Worm (Caenorhabditis elegans) whole organism, L4 larva: ENCODE measurements around the gene T21E8.6.

Experiments
- aha-1 ChIP-seq: fragments of 150-350 bp; peaks from one replicate; lab custom pipeline; 2014; ENCODE audit warnings: missing biosample characterization, missing genetic modification characterization
- ceh-32 ChIP-seq: sonication (generic microtip); optimal IDR thresholded peaks from 2 replicates; lab custom pipeline; 2016; ENCODE audit warnings: mild to moderate bottlenecking, missing genetic modification characterization, missing compliant biosample characterization; ENCODE audit not compliant: poor library complexity
- ces-1 ChIP-seq: fragments of 150-350 bp; sonication (generic microtip); optimal IDR thresholded peaks from 4 replicates; lab custom pipeline; 2014; ENCODE audit warnings: missing biosample characterization, missing genetic modification reagents, missing genetic modification characterization
- ctbp-1 ChIP-seq: fragments of 200-800 bp; sonication (Bioruptor generic); IDR thresholded peaks from 2 replicates; pipeline ENCODE4 v1.3.6; 2022; ENCODE audit warnings: missing genetic modification reagents, missing genetic modification characterization, missing compliant biosample characterization
- daf-12 ChIP-seq: fragments of 150-350 bp; optimal IDR thresholded peaks from 2 replicates; lab custom pipeline; 2014; ENCODE audit warnings: missing biosample characterization, missing genetic modification reagents, missing genetic modification characterization
- daf-16 ChIP-seq, 3 experiments: sonication (generic microtip); optimal IDR thresholded peaks; 2 replicates each; lab custom pipeline; 2016 to 2017; ENCODE audit warnings: missing genetic modification characterization in 3 of 3, missing genetic modification reagents in 3 of 3, mild to moderate bottlenecking in 2 of 3, missing compliant biosample characterization in 2 of 3, missing biosample characterization in 1 of 3, moderate library complexity in 1 of 3
- daf-19 ChIP-seq: fragments of 200-800 bp; sonication (Bioruptor generic); conservative IDR thresholded peaks from 2 replicates; pipeline ENCODE4 v1.3.6; 2022; ENCODE audit warnings: missing genetic modification characterization, missing compliant biosample characterization
- duxl-1 ChIP-seq: sonication (generic microtip); optimal IDR thresholded peaks from 2 replicates; lab custom pipeline; 2016; ENCODE audit warnings: mild to moderate bottlenecking, missing genetic modification characterization, moderate library complexity, missing compliant biosample characterization; ENCODE audit not compliant: poor library complexity
- dve-1 ChIP-seq: sonication (generic microtip); optimal IDR thresholded peaks from 2 replicates; lab custom pipeline; 2017; ENCODE audit warnings: antibody characterized with exemption, mild to moderate bottlenecking, missing genetic modification characterization, missing compliant biosample characterization; ENCODE audit not compliant: insufficient read depth
- egl-43 ChIP-seq: fragments of 200-800 bp; sonication (Bioruptor generic); IDR thresholded peaks from 2 replicates; pipeline ENCODE4 v1.3.6; 2022; ENCODE audit warnings: missing genetic modification reagents, missing genetic modification characterization, missing compliant biosample characterization
- fkh-10 ChIP-seq: fragments of 150-350 bp; optimal IDR thresholded peaks from 2 replicates; lab custom pipeline; 2014; ENCODE audit warnings: missing biosample characterization, missing genetic modification reagents, missing genetic modification characterization
- fos-1 ChIP-seq: fragments of 150-350 bp; optimal IDR thresholded peaks from 2 replicates; lab custom pipeline; 2014; ENCODE audit warnings: missing biosample characterization, missing genetic modification characterization
- hif-1 ChIP-seq, 2 experiments: sonication (generic microtip); optimal IDR thresholded peaks; 2 replicates each; lab custom pipeline; 2016 to 2017; ENCODE audit warnings: missing compliant biosample characterization in 2 of 2, missing genetic modification characterization in 2 of 2, missing genetic modification reagents in 2 of 2, missing genotype in 2 of 2, mild to moderate bottlenecking in 1 of 2
- hlh-30 ChIP-seq: sonication (generic microtip); optimal IDR thresholded peaks from 2 replicates; lab custom pipeline; 2017; ENCODE audit warnings: antibody characterized with exemption, mild to moderate bottlenecking, missing genetic modification characterization, missing compliant biosample characterization; ENCODE audit not compliant: insufficient read depth
- lin-39 ChIP-seq: fragments of 150-350 bp; optimal IDR thresholded peaks from 2 replicates; lab custom pipeline; 2014; ENCODE audit warnings: missing biosample characterization, missing genetic modification reagents, missing genetic modification characterization
- mdl-1 ChIP-seq, 2 experiments: fragments of 150-350 bp in 1 of 2; sonication (generic microtip) in 1 of 2; optimal IDR thresholded peaks; 2 replicates each; lab custom pipeline; 2014 to 2017; ENCODE audit warnings: missing biosample characterization in 2 of 2, missing genetic modification characterization in 2 of 2
- nhr-11 ChIP-seq: fragments of 150-350 bp; optimal IDR thresholded peaks from 2 replicates; lab custom pipeline; 2014; ENCODE audit warnings: missing biosample characterization, missing genetic modification characterization
- nhr-25 ChIP-seq: sonication (generic microtip); optimal IDR thresholded peaks from 2 replicates; lab custom pipeline; 2017; ENCODE audit warnings: missing genetic modification characterization, mild to moderate bottlenecking, missing compliant biosample characterization, antibody characterized with exemption, moderate library complexity, borderline replicate concordance; ENCODE audit not compliant: insufficient read depth
- nhr-48 ChIP-seq: sonication (generic microtip); optimal IDR thresholded peaks from 2 replicates; lab custom pipeline; 2016; ENCODE audit warnings: mild to moderate bottlenecking, missing genetic modification characterization, missing compliant biosample characterization
- nhr-77 ChIP-seq: fragments of 150-350 bp; optimal IDR thresholded peaks from 2 replicates; lab custom pipeline; 2014; ENCODE audit warnings: missing biosample characterization, missing genetic modification characterization
- tag-97 ChIP-seq: fragments of 200-800 bp; sonication (Bioruptor generic); IDR thresholded peaks from 2 replicates; pipeline ENCODE4 v1.3.6; 2022; ENCODE audit warnings: missing genetic modification characterization, missing compliant biosample characterization
- unc-130 ChIP-seq: sonication (generic microtip); optimal IDR thresholded peaks from 2 replicates; lab custom pipeline; 2016; ENCODE audit warnings: missing genetic modification reagents, missing genetic modification characterization, missing compliant biosample characterization
- unc-39 ChIP-seq: sonication (generic microtip); optimal IDR thresholded peaks from 2 replicates; lab custom pipeline; 2017; ENCODE audit warnings: missing biosample characterization, missing genetic modification characterization
- unc-62 ChIP-seq, 3 experiments: fragments of 150-350 bp in 1 of 3; sonication (generic microtip); optimal IDR thresholded peaks in 2 of 3; peaks in 1 of 3; 1 replicate in 1 of 3; 2 replicates in 2 of 3; lab custom pipeline; 2014 to 2017; ENCODE audit warnings: missing biosample characterization in 3 of 3, missing genetic modification characterization in 3 of 3, missing genetic modification reagents in 3 of 3, missing genotype in 1 of 3
- zag-1 ChIP-seq: fragments of 150-350 bp; optimal IDR thresholded peaks from 2 replicates; lab custom pipeline; 2014; ENCODE audit warnings: missing biosample characterization, missing genetic modification characterization
- ztf-7 ChIP-seq: fragments of 150-350 bp; optimal IDR thresholded peaks from 2 replicates; lab custom pipeline; 2014; ENCODE audit warnings: missing biosample characterization, missing genetic modification characterization

T21E8.6 gene

ce11 chrX:10844137-10844536 lies 37.9 kb upstream of the T21E8.6 start:
- TF ChIP-seq daf-12 (tag; lab: Kevin White, UChicago) (no peak), nhr-25 (tag; lab: Kevin White, UChicago) (no peak), zag-1 (tag; lab: Kevin White, UChicago) (no peak), mdl-1 (tag; optimal IDR thresholded peaks at IDR 0.05; lab: Kevin White, UChicago) (no peak), dve-1 (tag; lab: Kevin White, UChicago) (no peak), duxl-1 (tag; lab: Kevin White, UChicago) (no peak), aha-1 (tag; lab: Kevin White, UChicago) (no peak), ztf-7 (no peak), ctbp-1 (no peak), nhr-48 (no peak), ceh-32 (tag; lab: Kevin White, UChicago) (no peak), daf-19 (GFP tag; lab: Robert Waterston, UW) (no peak), hlh-30 (no peak), unc-39 (tag; lab: Kevin White, UChicago) (no peak), lin-39 (tag; lab: Kevin White, UChicago) (no peak)
- TF ChIP-seq, all 104 proteins: peak for 0

ce11 chrX:10844602-10845354 lies 37.3 kb upstream of the T21E8.6 start, which contains the start of gene C05A9.2:
Gene C05A9.2 (minus strand): TSS chrX:10844674.
- TF ChIP-seq tag-97 (0 out of 2 replicates have a peak, but pooled peaks have one; percentile 71), fos-1 (tag; lab: Kevin White, UChicago) (no peak), egl-43 (GFP tag; lab: Robert Waterston, UW) (no peak), unc-62 (GFP tag; optimal IDR thresholded peaks at IDR 0.05 in 1 of 2; lab: Kevin White, UChicago) (peak in 1 of 2 experiments; percentile 96), unc-62 (tag; optimal IDR thresholded peaks at IDR 0.05; lab: Kevin White, UChicago) (no peak)

ce11 chrX:10846898-10847297 lies 35.2 kb upstream of the T21E8.6 start:
- TF ChIP-seq nhr-25 (tag; lab: Kevin White, UChicago) (no peak), unc-62 (GFP tag; optimal IDR thresholded peaks at IDR 0.05 in 1 of 2; lab: Kevin White, UChicago) (peak in 1 of 2 experiments; percentile 86), unc-62 (tag; optimal IDR thresholded peaks at IDR 0.05; lab: Kevin White, UChicago) (no peak)

- TF ChIP-seq daf-19 (GFP tag; lab: Robert Waterston, UW) (no peak), unc-62 (GFP tag; optimal IDR thresholded peaks at IDR 0.05 in 1 of 2; lab: Kevin White, UChicago) (peak in 1 of 2 experiments; percentile 96), unc-62 (tag; optimal IDR thresholded peaks at IDR 0.05; lab: Kevin White, UChicago) (no peak)
These were observed 30.9 kb upstream of the T21E8.6 start for ce11 chrX:10851202-10851601.

ce11 chrX:10851735-10852134 lies 30.3 kb upstream of the T21E8.6 start:
- TF ChIP-seq ces-1 (GFP tag; lab: Kevin White, UChicago) (no peak), unc-62 (GFP tag; optimal IDR thresholded peaks at IDR 0.05 in 1 of 2; lab: Kevin White, UChicago) (peak in 1 of 2 experiments; percentile 39), unc-62 (tag; optimal IDR thresholded peaks at IDR 0.05; lab: Kevin White, UChicago) (no peak), nhr-77 (no peak), unc-130 (GFP tag; lab: Kevin White, UChicago) (no peak), lin-39 (tag; lab: Kevin White, UChicago) (no peak), hif-1 (tag; optimal IDR thresholded peaks at IDR 0.05; lab: Kevin White, UChicago) (no peak)

ce11 chrX:10853271-10853670 lies 28.8 kb upstream of the T21E8.6 start:
- TF ChIP-seq nhr-11 (peak; percentile 48), daf-16 (GFP tag; optimal IDR thresholded peaks at IDR 0.05; lab: Kevin White, UChicago) (peak in 1 of 2 experiments; percentile 84), daf-16 (tag; optimal IDR thresholded peaks at IDR 0.05; lab: Kevin White, UChicago) (no peak), fkh-10 (GFP tag; lab: Kevin White, UChicago) (no peak)
